Worm (Caenorhabditis elegans) whole organism, early embryonic: Measurements from ENCODE around the gene glb-22.

Source experiments
- B0310.2 ChIP-seq: sonication (generic microtip); optimal IDR thresholded peaks from 2 replicates; lab custom pipeline; 2016; ENCODE audit warnings: mild to moderate bottlenecking, missing genetic modification characterization, missing compliant biosample characterization
- F13C5.2 ChIP-seq: sonication (generic microtip); optimal IDR thresholded peaks from 2 replicates; lab custom pipeline; 2017; ENCODE audit warnings: mild to moderate bottlenecking, missing genetic modification characterization, inconsistent platforms, missing compliant biosample characterization
- aly-1 ChIP-seq: sonication (generic microtip); optimal IDR thresholded peaks from 2 replicates; lab custom pipeline; 2016; ENCODE audit warnings: missing genetic modification characterization, missing compliant biosample characterization
- ama-1 ChIP-seq: fragments of 150-350 bp; optimal IDR thresholded peaks from 2 replicates; lab custom pipeline; 2014
- ceh-13 ChIP-seq: fragments of 200-800 bp; sonication (Bioruptor generic); optimal IDR thresholded peaks from 2 replicates; lab custom pipeline; 2018; ENCODE audit warnings: mild to moderate bottlenecking, missing genetic modification characterization, missing compliant biosample characterization
- ceh-36 ChIP-seq: sonication (generic microtip); optimal IDR thresholded peaks from 2 replicates; lab custom pipeline; 2016; ENCODE audit warnings: missing genetic modification characterization, inconsistent platforms, missing compliant biosample characterization
- ets-7 ChIP-seq: sonication (generic microtip); optimal IDR thresholded peaks from 2 replicates; lab custom pipeline; 2016; ENCODE audit warnings: missing genotype, missing genetic modification characterization, missing compliant biosample characterization
- flt-1 ChIP-seq: fragments of 200-800 bp; sonication (Bioruptor generic); IDR thresholded peaks from 2 replicates; pipeline ENCODE4 v1.3.6; 2022; ENCODE audit warnings: missing genetic modification characterization, missing compliant biosample characterization
- hmbx-1 ChIP-seq: sonication (generic microtip); optimal IDR thresholded peaks from 2 replicates; lab custom pipeline; 2016; ENCODE audit warnings: mild to moderate bottlenecking, missing genetic modification characterization, missing compliant biosample characterization
- hmg-4 ChIP-seq: fragments of 200-800 bp; sonication (Bioruptor generic); optimal IDR thresholded peaks from 2 replicates; lab custom pipeline; 2018; ENCODE audit warnings: mild to moderate bottlenecking, missing genetic modification characterization, missing compliant biosample characterization
- hnd-1 ChIP-seq: sonication (generic microtip); optimal IDR thresholded peaks from 2 replicates; lab custom pipeline; 2016; ENCODE audit warnings: missing genetic modification characterization, missing compliant biosample characterization
- pes-1 ChIP-seq: fragments of 200-800 bp; sonication (Bioruptor generic); IDR thresholded peaks from 2 replicates; pipeline ENCODE4 v1.3.6; 2022; ENCODE audit warnings: missing genetic modification reagents, missing genetic modification characterization, missing compliant biosample characterization
- scrt-1 ChIP-seq: fragments of 200-800 bp; sonication (Bioruptor generic); IDR thresholded peaks from 2 replicates; pipeline ENCODE4 v1.3.6; 2022; ENCODE audit warnings: missing genetic modification characterization, missing compliant biosample characterization
- sea-1 ChIP-seq: fragments of 200-800 bp; sonication (Bioruptor generic); conservative IDR thresholded peaks from 2 replicates; pipeline ENCODE4 v1.3.6; 2022; ENCODE audit warnings: missing genetic modification characterization, missing compliant biosample characterization
- tbx-11 ChIP-seq: fragments of 200-800 bp; sonication (Bioruptor generic); IDR thresholded peaks from 2 replicates; pipeline ENCODE4 v1.3.6; 2022; ENCODE audit warnings: missing genetic modification characterization, missing compliant biosample characterization
- tbx-37 ChIP-seq: fragments of 200-800 bp; sonication (Bioruptor generic); conservative IDR thresholded peaks from 2 replicates; pipeline ENCODE4 v1.3.6; 2022; ENCODE audit warnings: missing genetic modification reagents, missing genetic modification characterization, missing compliant biosample characterization
- tra-4 ChIP-seq: sonication (generic microtip); optimal IDR thresholded peaks from 2 replicates; lab custom pipeline; 2017; ENCODE audit warnings: missing genetic modification characterization, missing compliant biosample characterization

Gene glb-22

ce11 chrV:14594943-14595342 is 5.1 kb upstream of the glb-22 start:
- TF ChIP-seq ama-1 (lab: Kevin White, UChicago) (no peak), tra-4 (tag; lab: Kevin White, UChicago) (no peak), F13C5.2 (tag; lab: Kevin White, UChicago) (no peak), hnd-1 (tag; lab: Kevin White, UChicago) (no peak), ets-7 (tag; lab: Kevin White, UChicago) (no peak), ceh-13 (GFP tag; lab: Kevin White, UChicago) (no peak), hmg-4 (GFP tag; lab: Kevin White, UChicago) (no peak), tbx-37 (no peak), tbx-11 (GFP tag; lab: Robert Waterston, UW) (no peak), B0310.2 (tag; lab: Kevin White, UChicago) (no peak)

- no peak for TF ChIP-seq ama-1 (lab: Kevin White, UChicago)
- TF ChIP-seq pes-1 (GFP tag; lab: Robert Waterston, UW), result no peak
- TF ChIP-seq hnd-1 (tag; lab: Kevin White, UChicago), result no peak
Measured at ce11 chrV:14595984-14596383, 4.1 kb upstream of the glb-22 start.

- TF ChIP-seq hmbx-1 (tag; lab: Kevin White, UChicago) (no peak), aly-1 (tag; lab: Kevin White, UChicago) (no peak), hmg-4 (GFP tag; lab: Kevin White, UChicago) (no peak), ceh-13 (GFP tag; lab: Kevin White, UChicago) (no peak), scrt-1 (GFP tag; lab: Robert Waterston, UW) (no peak), ama-1 (lab: Kevin White, UChicago) (no peak)
Measured at ce11 chrV:14597005-14597680, 2.9 kb upstream of the glb-22 start, which contains the start of gene pes-9. Gene pes-9 (minus strand): TSS chrV:14597034.

ce11 chrV:14597681-14598184 is 2.3 kb upstream of the glb-22 start, which contains the start of gene R11H6.2:
Gene R11H6.2 (plus strand): TSS chrV:14598006.
- TF ChIP-seq aly-1 (tag; lab: Kevin White, UChicago) (no peak), ets-7 (tag; lab: Kevin White, UChicago) (no peak), ceh-13 (GFP tag; lab: Kevin White, UChicago) (no peak), pes-1 (GFP tag; lab: Robert Waterston, UW) (no peak), hmg-4 (GFP tag; lab: Kevin White, UChicago) (no peak), ceh-36 (no peak), hmbx-1 (tag; lab: Kevin White, UChicago) (no peak), flt-1 (GFP tag; lab: Robert Waterston, UW) (no peak), B0310.2 (tag; lab: Kevin White, UChicago) (no peak), ama-1 (lab: Kevin White, UChicago) (no peak), F13C5.2 (tag; lab: Kevin White, UChicago) (no peak), hnd-1 (tag; lab: Kevin White, UChicago) (no peak), tra-4 (tag; lab: Kevin White, UChicago) (no peak), scrt-1 (GFP tag; lab: Robert Waterston, UW) (no peak), tbx-37 (no peak), sea-1 (GFP tag; lab: Robert Waterston, UW) (no peak), tbx-11 (GFP tag; lab: Robert Waterston, UW) (no peak)

- TF ChIP-seq aly-1 (tag; lab: Kevin White, UChicago) (no peak), ceh-13 (GFP tag; lab: Kevin White, UChicago) (no peak), tbx-11 (GFP tag; lab: Robert Waterston, UW) (no peak), scrt-1 (GFP tag; lab: Robert Waterston, UW) (no peak), tbx-37 (no peak), ets-7 (tag; lab: Kevin White, UChicago) (no peak), B0310.2 (tag; lab: Kevin White, UChicago) (no peak), sea-1 (GFP tag; lab: Robert Waterston, UW) (no peak), pes-1 (GFP tag; lab: Robert Waterston, UW) (no peak), F13C5.2 (tag; lab: Kevin White, UChicago) (no peak), ceh-36 (no peak), ama-1 (lab: Kevin White, UChicago) (no peak), flt-1 (GFP tag; lab: Robert Waterston, UW) (no peak), hnd-1 (tag; lab: Kevin White, UChicago) (no peak), tra-4 (tag; lab: Kevin White, UChicago) (no peak), hmbx-1 (tag; lab: Kevin White, UChicago) (no peak), hmg-4 (GFP tag; lab: Kevin White, UChicago) (no peak)
Measured at ce11 chrV:14603755-14604154, 3.7 kb downstream of the glb-22 start.

ce11 chrV:14609643-14610042 is 9.6 kb downstream of the glb-22 start, which contains the start of gene R11H6.4:
Gene R11H6.4 (plus strand): TSS chrV:14609943.
- no peak for TF ChIP-seq F13C5.2 (tag; lab: Kevin White, UChicago)
- TF ChIP-seq scrt-1 (GFP tag; lab: Robert Waterston, UW), result no peak
- no peak for TF ChIP-seq ets-7 (tag; lab: Kevin White, UChicago)
- no peak for TF ChIP-seq sea-1 (GFP tag; lab: Robert Waterston, UW)
- TF ChIP-seq tra-4 (tag; lab: Kevin White, UChicago), result no peak
- no peak for TF ChIP-seq hmbx-1 (tag; lab: Kevin White, UChicago)
- TF ChIP-seq B0310.2 (tag; lab: Kevin White, UChicago), result no peak
- no peak for TF ChIP-seq tbx-37

- no peak for TF ChIP-seq tbx-37
- TF ChIP-seq ama-1 (lab: Kevin White, UChicago), result no peak
- no peak for TF ChIP-seq pes-1 (GFP tag; lab: Robert Waterston, UW)
- no peak for TF ChIP-seq scrt-1 (GFP tag; lab: Robert Waterston, UW)
- no peak for TF ChIP-seq flt-1 (GFP tag; lab: Robert Waterston, UW)
- TF ChIP-seq hnd-1 (tag; lab: Kevin White, UChicago), result no peak
- no peak for TF ChIP-seq hmg-4 (GFP tag; lab: Kevin White, UChicago)
- no peak for TF ChIP-seq ceh-36
- no peak for TF ChIP-seq tra-4 (tag; lab: Kevin White, UChicago)
- no peak for TF ChIP-seq tbx-11 (GFP tag; lab: Robert Waterston, UW)
- TF ChIP-seq aly-1 (tag; lab: Kevin White, UChicago), result no peak
- TF ChIP-seq F13C5.2 (tag; lab: Kevin White, UChicago), result no peak
- no peak for TF ChIP-seq hmbx-1 (tag; lab: Kevin White, UChicago)
- TF ChIP-seq ets-7 (tag; lab: Kevin White, UChicago), result no peak
Measured at ce11 chrV:14610781-14611180, 10.7 kb downstream of the glb-22 start.
